Fruit fly (Drosophila melanogaster) whole organism, adult: ENCODE results near the gene CG14416.

ENCODE experiments used
- CG11617 ChIP-seq: fragments of 200-800 bp; sonication (Bioruptor generic); optimal IDR thresholded peaks from 2 replicates; lab custom pipeline; 2017; ENCODE audit warnings: mild to moderate bottlenecking, missing biosample characterization, missing genetic modification reagents, missing genetic modification characterization
- CG12768 ChIP-seq: fragments of 200-800 bp; sonication (Bioruptor generic); optimal IDR thresholded peaks from 2 replicates; lab custom pipeline; 2017; ENCODE audit warnings: missing biosample characterization, missing genetic modification characterization, mild to moderate bottlenecking, moderate library complexity, missing genetic modification reagents
- CG14711 ChIP-seq: fragments of 200-800 bp; sonication (Bioruptor generic); optimal IDR thresholded peaks from 2 replicates; lab custom pipeline; 2018; ENCODE audit warnings: missing biosample characterization, mild to moderate bottlenecking, missing genetic modification characterization, moderate library complexity
- CG33017 ChIP-seq: fragments of 200-800 bp; sonication (Bioruptor generic); optimal IDR thresholded peaks from 2 replicates; lab custom pipeline; 2018; ENCODE audit warnings: missing biosample characterization, mild to moderate bottlenecking, missing genetic modification characterization, moderate library complexity
- CG7045 ChIP-seq: fragments of 200-800 bp; sonication (Bioruptor generic); optimal IDR thresholded peaks from 2 replicates; lab custom pipeline; 2017; ENCODE audit warnings: missing biosample characterization, mild to moderate bottlenecking, missing genetic modification characterization
- Clk ChIP-seq: fragments of 200-800 bp; sonication (Bioruptor generic); optimal IDR thresholded peaks from 2 replicates; lab custom pipeline; 2017; ENCODE audit warnings: missing biosample characterization, missing genetic modification characterization
- Crg-1 ChIP-seq: fragments of 200-800 bp; sonication (Bioruptor generic); optimal IDR thresholded peaks from 2 replicates; lab custom pipeline; 2016; ENCODE audit warnings: missing biosample characterization, missing genetic modification characterization
- Hr96 ChIP-seq: fragments of 200-800 bp; sonication (Bioruptor generic); optimal IDR thresholded peaks from 2 replicates; lab custom pipeline; 2016; ENCODE audit warnings: missing biosample characterization, missing genetic modification characterization
- Mnt ChIP-seq: fragments of 200-800 bp; sonication (Bioruptor generic); optimal IDR thresholded peaks from 2 replicates; lab custom pipeline; 2016; ENCODE audit warnings: missing biosample characterization, mild to moderate bottlenecking, missing genetic modification characterization
- cnc ChIP-seq, 2 experiments: fragments of >200 bp; optimal IDR thresholded peaks; 2 replicates each; lab custom pipeline; 2017
- kay ChIP-seq: fragments of 200-800 bp; sonication (Bioruptor generic); peaks from one replicate; lab custom pipeline; 2016; ENCODE audit warnings: missing biosample characterization, missing genetic modification characterization, borderline replicate concordance
- ovo ChIP-seq: fragments of 200-800 bp; sonication (Bioruptor generic); optimal IDR thresholded peaks from 2 replicates; lab custom pipeline; 2016; ENCODE audit warnings: missing biosample characterization, missing genetic modification characterization
- pad ChIP-seq: fragments of 200-800 bp; sonication (Bioruptor generic); optimal IDR thresholded peaks from 3 replicates; lab custom pipeline; 2017; ENCODE audit warnings: missing biosample characterization, missing genetic modification characterization, mild to moderate bottlenecking, moderate library complexity, missing genetic modification reagents
- tj ChIP-seq: fragments of 200-800 bp; sonication (Bioruptor generic); optimal IDR thresholded peaks from 3 replicates; lab custom pipeline; 2017; ENCODE audit warnings: missing biosample characterization, mild to moderate bottlenecking, missing genetic modification characterization, moderate library complexity

DNA sequence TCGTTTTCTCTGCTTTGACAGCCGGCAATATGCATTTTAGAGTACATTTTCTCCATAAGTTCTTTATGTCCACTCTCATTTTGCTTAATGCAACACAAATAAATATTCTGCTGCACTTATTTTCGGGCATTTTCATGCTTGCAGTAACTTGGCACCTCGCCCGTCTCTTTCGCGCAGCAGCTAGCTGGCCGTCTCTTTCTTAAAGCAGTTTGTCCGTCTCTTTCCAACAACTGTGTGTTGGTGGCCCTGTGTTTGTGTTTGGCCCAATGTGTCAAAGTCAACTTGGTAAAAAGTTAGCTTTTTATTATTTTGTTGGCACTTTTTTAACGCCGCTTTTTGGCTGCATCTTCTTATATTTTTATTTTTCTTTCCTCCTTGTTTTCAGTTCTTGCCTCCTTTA, 4.4 kb upstream of the CG14416 start:
- TF ChIP-seq CG7045 (GFP tag; lab: Kevin White, UChicago): no peak
- no peak for TF ChIP-seq pad (GFP tag; lab: Kevin White, UChicago)
- TF ChIP-seq ovo: no peak
- no peak for TF ChIP-seq Mnt
- TF ChIP-seq Crg-1 (GFP tag; lab: Kevin White, UChicago): no peak
- TF ChIP-seq cnc (optimal IDR thresholded peaks at IDR 0.05; lab: Kevin White, UChicago): no peak
- no peak for TF ChIP-seq CG14711 (tag; lab: Kevin White, UChicago)
- TF ChIP-seq Clk (GFP tag; lab: Kevin White, UChicago): no peak
- TF ChIP-seq CG33017 (tag; lab: Kevin White, UChicago): no peak
- no peak for TF ChIP-seq CG11617 (GFP tag; lab: Kevin White, UChicago)
- TF ChIP-seq Hr96: no peak
- no peak for TF ChIP-seq kay
- no peak for TF ChIP-seq CG12768 (GFP tag; lab: Kevin White, UChicago)
- TF ChIP-seq tj: no peak
